Fruit fly (Drosophila melanogaster) whole organism, pupa: ENCODE measurements around the gene CG31125.

ENCODE experiments used
- CG10348 ChIP-seq: fragments of 200-800 bp; sonication (Bioruptor generic); IDR thresholded peaks from 2 replicates; pipeline ENCODE4 v1.3.6; 2022; ENCODE audit warnings: missing biosample characterization, missing genetic modification characterization
- CG15710 ChIP-seq: fragments of 200-800 bp; sonication (Bioruptor generic); optimal IDR thresholded peaks from 2 replicates; lab custom pipeline; 2018; ENCODE audit warnings: missing biosample characterization, mild to moderate bottlenecking, missing genetic modification characterization, moderate library complexity
- CG34367 ChIP-seq: fragments of 200-800 bp; sonication (Bioruptor generic); optimal IDR thresholded peaks from 2 replicates; lab custom pipeline; 2018; ENCODE audit warnings: missing biosample characterization, mild to moderate bottlenecking, missing genetic modification characterization
- CG8301 ChIP-seq: fragments of 200-800 bp; sonication (Bioruptor generic); optimal IDR thresholded peaks from 2 replicates; lab custom pipeline; 2018; ENCODE audit warnings: missing biosample characterization, mild to moderate bottlenecking, missing genetic modification characterization
- CG9948 ChIP-seq: fragments of 200-800 bp; sonication (Bioruptor generic); optimal IDR thresholded peaks from 2 replicates; lab custom pipeline; 2018; ENCODE audit warnings: missing biosample characterization, mild to moderate bottlenecking, missing genetic modification characterization, moderate library complexity
- D1 ChIP-seq: fragments of 200-800 bp; sonication (Bioruptor generic); optimal IDR thresholded peaks from 2 replicates; lab custom pipeline; 2018; ENCODE audit warnings: missing biosample characterization, mild to moderate bottlenecking, missing genetic modification characterization, moderate library complexity
- EcR ChIP-seq: fragments of 200-800 bp; sonication (Bioruptor generic); optimal IDR thresholded peaks from 3 replicates; lab custom pipeline; 2019; ENCODE audit warnings: missing biosample characterization, missing genetic modification characterization, mild to moderate bottlenecking, moderate library complexity, missing genetic modification reagents
- Pif1A ChIP-seq: fragments of 200-800 bp; sonication (Bioruptor generic); optimal IDR thresholded peaks from 3 replicates; lab custom pipeline; 2016; ENCODE audit warnings: missing biosample characterization, missing genetic modification characterization
- Pif1B ChIP-seq: fragments of 200-800 bp; sonication (Bioruptor generic); optimal IDR thresholded peaks from 3 replicates; lab custom pipeline; 2016; ENCODE audit warnings: missing biosample characterization, missing genetic modification characterization
- fd96Ca ChIP-seq: fragments of 200-800 bp; sonication (Bioruptor generic); IDR thresholded peaks from 3 replicates; pipeline ENCODE4 v1.3.6; 2022; ENCODE audit warnings: missing biosample characterization, missing genetic modification characterization
- gl ChIP-seq: fragments of 200-800 bp; sonication (Bioruptor generic); optimal IDR thresholded peaks from 2 replicates; lab custom pipeline; 2018; ENCODE audit warnings: missing biosample characterization, mild to moderate bottlenecking, missing genetic modification characterization
- rn ChIP-seq: fragments of 200-800 bp; sonication (Bioruptor generic); IDR thresholded peaks from 2 replicates; pipeline ENCODE4 v1.3.6; 2022; ENCODE audit warnings: missing biosample characterization, missing genetic modification characterization

DNA sequence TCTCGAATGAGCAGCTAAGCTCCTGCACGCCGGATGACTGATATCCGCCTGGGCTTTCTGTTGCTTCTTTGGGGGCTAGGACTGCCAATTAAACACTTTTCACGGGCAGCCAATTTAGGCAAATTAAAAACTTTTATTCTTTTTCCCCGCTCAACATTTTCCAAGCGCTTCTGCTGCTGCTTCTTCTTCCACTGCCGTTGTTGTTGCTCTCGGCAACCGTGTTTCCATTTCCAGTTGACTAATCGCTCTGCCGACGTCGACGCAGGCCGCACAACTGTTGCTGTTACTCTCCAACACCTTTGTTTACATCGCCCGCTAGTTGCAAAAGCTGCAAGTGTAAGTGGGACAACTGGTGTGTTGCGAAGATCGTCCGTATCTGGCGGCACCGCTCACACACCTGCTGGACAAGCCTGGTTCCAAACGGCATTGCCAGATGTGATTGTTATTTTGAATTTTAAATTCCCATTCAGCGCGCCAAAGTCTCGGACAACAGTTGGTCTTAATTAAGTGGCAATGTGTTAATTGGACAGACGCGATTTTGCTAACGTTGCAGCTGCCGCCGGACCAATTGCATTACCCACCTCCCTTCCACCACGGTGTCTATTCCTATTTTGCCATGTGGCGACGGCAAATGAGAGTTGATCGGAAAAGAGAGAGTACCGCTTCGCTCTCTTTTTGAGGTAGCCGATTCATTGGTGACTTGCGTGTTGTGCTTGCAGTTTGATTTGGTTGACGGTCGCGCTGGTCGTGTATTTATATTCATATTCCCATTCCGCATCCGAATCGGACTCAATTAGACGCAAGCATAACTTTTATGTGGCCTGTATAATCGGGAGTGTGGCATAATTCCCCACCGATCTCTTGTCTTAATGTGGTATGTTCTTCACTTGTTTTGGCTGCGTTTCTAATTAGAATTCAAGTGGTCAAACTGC is 24.5 kb downstream of the CG31125 start, which contains the start of gene Wsck:
- TF ChIP-seq EcR (peak; percentile 46), gl (tag; lab: Kevin White, UChicago) (no peak), D1 (no peak), CG34367 (tag; lab: Kevin White, UChicago) (no peak), CG8301 (tag; lab: Kevin White, UChicago) (no peak), CG10348 (GFP tag; lab: Robert Waterston, UW) (no peak), CG15710 (no peak), fd96Ca (no peak), CG9948 (tag; lab: Kevin White, UChicago) (no peak), Pif1B (GFP tag; lab: Kevin White, UChicago) (no peak), Pif1A (GFP tag; lab: Kevin White, UChicago) (no peak), rn (GFP tag; lab: Robert Waterston, UW) (no peak)
